2 worm cellular contexts compared by ENCODE assay signal in genomic region chrIII:4587177-4587576, ce11.
TF ChIP-seq lines count a peak whose summit lies in the region.

Gene F35G12.7, minus strand, starts transcription at chrIII:4587330.
Gene smc-4, plus strand, starts transcription at chrIII:4587501.

TF ChIP-seq in whole organism, L1 larva, 84 proteins besides CTCF, POLR2A, EP300 and RAD21 (continued from another document):
- no peak for TF ChIP-seq Y116A8C.19 (tag; optimal IDR thresholded peaks at IDR 0.05; lab: Kevin White, UChicago; ENCODE audit: borderline replicate concordance)
- TF ChIP-seq vab-15 (tag; optimal IDR thresholded peaks at IDR 0.05; lab: Kevin White, UChicago), result peak; percentile 30
- no peak for TF ChIP-seq sup-37 (GFP tag; optimal IDR thresholded peaks at IDR 0.05; lab: Kevin White, UChicago)
- no peak for TF ChIP-seq nhr-11 (tag; optimal IDR thresholded peaks at IDR 0.05; lab: Kevin White, UChicago)
- TF ChIP-seq elt-3 (tag; optimal IDR thresholded peaks at IDR 0.05; lab: Kevin White, UChicago), result no peak
- TF ChIP-seq ztf-4 (tag; optimal IDR thresholded peaks at IDR 0.05; lab: Kevin White, UChicago), result peak; percentile 26
- TF ChIP-seq aly-2 (tag; optimal IDR thresholded peaks at IDR 0.05; lab: Kevin White, UChicago), result no peak
- no peak for TF ChIP-seq egl-13 (tag; optimal IDR thresholded peaks at IDR 0.05; lab: Kevin White, UChicago)
- peak; percentile 58 for TF ChIP-seq xbp-1 (tag; optimal IDR thresholded peaks at IDR 0.05; lab: Kevin White, UChicago)
- no peak for TF ChIP-seq egl-27 (tag; optimal IDR thresholded peaks at IDR 0.05; lab: Kevin White, UChicago)
- TF ChIP-seq nhr-12 (tag; optimal IDR thresholded peaks at IDR 0.05; lab: Kevin White, UChicago), result no peak
- TF ChIP-seq zip-4 (GFP tag; optimal IDR thresholded peaks at IDR 0.05; lab: Kevin White, UChicago), result no peak
- TF ChIP-seq snu-23 (GFP tag; optimal IDR thresholded peaks at IDR 0.05; lab: Kevin White, UChicago), result peak; percentile 77
- peak; percentile 64 for TF ChIP-seq swsn-7 (tag; optimal IDR thresholded peaks at IDR 0.05; lab: Kevin White, UChicago)
- TF ChIP-seq mab-9 (GFP tag; IDR thresholded peaks at IDR 0.05; lab: Robert Waterston, UW), result peak; percentile 41; the same call in 1 of the 2 replicates
- no peak for TF ChIP-seq pax-3 (tag; optimal IDR thresholded peaks at IDR 0.05; lab: Kevin White, UChicago)
- TF ChIP-seq fkh-10 (GFP tag; optimal IDR thresholded peaks at IDR 0.05; lab: Kevin White, UChicago), result no peak
- peak in 1 of 2 experiments; percentile 17 for TF ChIP-seq ztf-11 (tag; optimal IDR thresholded peaks at IDR 0.05; lab: Kevin White, UChicago)
- TF ChIP-seq lin-35 (GFP tag; optimal IDR thresholded peaks at IDR 0.05; lab: Kevin White, UChicago), result peak; percentile 87 to 94
- peak; percentile 86 to 91 (median 91) for TF ChIP-seq dpl-1 (GFP tag; optimal IDR thresholded peaks at IDR 0.05; lab: Kevin White, UChicago)
- TF ChIP-seq dsc-1 (tag; optimal IDR thresholded peaks at IDR 0.05; lab: Kevin White, UChicago), result peak; percentile 64
- TF ChIP-seq sptf-1 (tag; optimal IDR thresholded peaks at IDR 0.05; lab: Kevin White, UChicago), result no peak
- peak; percentile 35 for TF ChIP-seq lin-15B (tag; optimal IDR thresholded peaks at IDR 0.05; lab: Kevin White, UChicago)
- TF ChIP-seq nhr-237 (tag; optimal IDR thresholded peaks at IDR 0.05; lab: Kevin White, UChicago), result no peak
- TF ChIP-seq fkh-8 (tag; optimal IDR thresholded peaks at IDR 0.05; lab: Kevin White, UChicago), result peak; percentile 26
- TF ChIP-seq ceh-8 (GFP tag; optimal IDR thresholded peaks at IDR 0.05; lab: Kevin White, UChicago), result peak; percentile 34
- TF ChIP-seq elt-2 (tag; optimal IDR thresholded peaks at IDR 0.05; lab: Kevin White, UChicago), result no peak
- no peak for TF ChIP-seq ama-1 (optimal IDR thresholded peaks at IDR 0.05; lab: Kevin White, UChicago)
- TF ChIP-seq unc-86 (tag; optimal IDR thresholded peaks at IDR 0.05; lab: Kevin White, UChicago), result peak; percentile 6
- TF ChIP-seq ceh-88 (GFP tag; IDR thresholded peaks at IDR 0.05; lab: Robert Waterston, UW), result no peak
- TF ChIP-seq nhr-19 (GFP tag; conservative IDR thresholded peaks at IDR 0.05; lab: Robert Waterston, UW), result peak; percentile 71
- TF ChIP-seq nhr-76 (tag; optimal IDR thresholded peaks at IDR 0.05; lab: Kevin White, UChicago), result no peak
- no peak for TF ChIP-seq ces-1 (GFP tag; optimal IDR thresholded peaks at IDR 0.05; lab: Kevin White, UChicago)
- no peak for TF ChIP-seq fos-1 (tag; optimal IDR thresholded peaks at IDR 0.05; lab: Kevin White, UChicago)
- no peak for TF ChIP-seq unc-62 (GFP tag; optimal IDR thresholded peaks at IDR 0.05; lab: Kevin White, UChicago)
- TF ChIP-seq alr-1 (tag; optimal IDR thresholded peaks at IDR 0.05; lab: Kevin White, UChicago; ENCODE audit: borderline replicate concordance), result no peak
- peak; percentile 58 for TF ChIP-seq tbx-2 (tag; optimal IDR thresholded peaks at IDR 0.05; lab: Kevin White, UChicago)
- TF ChIP-seq isw-1 (GFP tag; IDR thresholded peaks at IDR 0.05; lab: Robert Waterston, UW), result peak; percentile 51
- TF ChIP-seq nhr-20 (tag; optimal IDR thresholded peaks at IDR 0.05; lab: Kevin White, UChicago), result peak; percentile 61
- TF ChIP-seq fkh-4 (tag; optimal IDR thresholded peaks at IDR 0.05; lab: Kevin White, UChicago; ENCODE audit: borderline replicate concordance), result no peak
- no peak for TF ChIP-seq lin-14 (GFP tag; optimal IDR thresholded peaks at IDR 0.05; lab: Kevin White, UChicago)
- TF ChIP-seq efl-3 (GFP tag; optimal IDR thresholded peaks at IDR 0.05; lab: Kevin White, UChicago), result no peak
- TF ChIP-seq blmp-1 (tag; optimal IDR thresholded peaks at IDR 0.05; lab: Kevin White, UChicago), result no peak
- no peak for TF ChIP-seq aha-1 (tag; optimal IDR thresholded peaks at IDR 0.05; lab: Kevin White, UChicago)
- TF ChIP-seq C16A3.4 (tag; optimal IDR thresholded peaks at IDR 0.05; lab: Kevin White, UChicago), result peak; percentile 70
- peak; percentile 15 for TF ChIP-seq lin-39 (tag; optimal IDR thresholded peaks at IDR 0.05; lab: Kevin White, UChicago)
- TF ChIP-seq pqm-1 (tag; optimal IDR thresholded peaks at IDR 0.05; lab: Kevin White, UChicago), result no peak
- TF ChIP-seq rnt-1 (tag; optimal IDR thresholded peaks at IDR 0.05; lab: Kevin White, UChicago), result peak; percentile 69
- peak; percentile 38 for TF ChIP-seq nhr-90 (tag; optimal IDR thresholded peaks at IDR 0.05; lab: Kevin White, UChicago; ENCODE audit: poor library complexity)
- TF ChIP-seq tlp-1 (tag; optimal IDR thresholded peaks at IDR 0.05; lab: Kevin White, UChicago), result no peak
- TF ChIP-seq nhr-71 (tag; optimal IDR thresholded peaks at IDR 0.05; lab: Kevin White, UChicago), result peak; percentile 73
- no peak for TF ChIP-seq C34B4.2 (tag; optimal IDR thresholded peaks at IDR 0.05; lab: Kevin White, UChicago)
- no peak for TF ChIP-seq nhr-84 (tag; optimal IDR thresholded peaks at IDR 0.05; lab: Kevin White, UChicago)
- no peak for TF ChIP-seq jun-1 (tag; optimal IDR thresholded peaks at IDR 0.05; lab: Kevin White, UChicago)
- peak in 1 of 2 experiments; percentile 33 for TF ChIP-seq mdl-1 (tag; optimal IDR thresholded peaks at IDR 0.05; lab: Kevin White, UChicago)
- no peak for TF ChIP-seq lir-3 (tag; optimal IDR thresholded peaks at IDR 0.05; lab: Kevin White, UChicago; ENCODE audit: poor library complexity)
- peak; percentile 33; the same call in 1 of the 2 replicates for TF ChIP-seq grh-1 (GFP tag; IDR thresholded peaks at IDR 0.05; lab: Robert Waterston, UW)
- TF ChIP-seq mef-2 (tag; optimal IDR thresholded peaks at IDR 0.05; lab: Kevin White, UChicago), result no peak
- TF ChIP-seq lin-13 (GFP tag; optimal IDR thresholded peaks at IDR 0.05; lab: Kevin White, UChicago), result peak; percentile 4
- no peak for TF ChIP-seq zag-1 (tag; optimal IDR thresholded peaks at IDR 0.05; lab: Kevin White, UChicago)
- TF ChIP-seq pag-3 (tag; optimal IDR thresholded peaks at IDR 0.05; lab: Kevin White, UChicago; ENCODE audit: borderline replicate concordance, insufficient read depth), result no peak
- no peak for TF ChIP-seq ets-5 (GFP tag; IDR thresholded peaks at IDR 0.05; lab: Robert Waterston, UW)
- TF ChIP-seq efl-1 (optimal IDR thresholded peaks at IDR 0.05; lab: Kevin White, UChicago), result peak; percentile 81 to 89
- TF ChIP-seq efl-1 (GFP tag; optimal IDR thresholded peaks at IDR 0.05 in 1 of 2; lab: Kevin White, UChicago), result peak; percentile 89 to 99
- TF ChIP-seq unc-98 (GFP tag; IDR thresholded peaks at IDR 0.05; lab: Robert Waterston, UW), result no peak
- TF ChIP-seq ceh-90 (tag; optimal IDR thresholded peaks at IDR 0.05; lab: Kevin White, UChicago), result no peak

TF ChIP-seq in whole organism, young adult, 124 proteins besides CTCF, POLR2A, EP300 and RAD21 (continued from another document):
- TF ChIP-seq tlf-1 (GFP tag; optimal IDR thresholded peaks at IDR 0.05; lab: Kevin White, UChicago), result peak; percentile 62
- TF ChIP-seq chd-7 (tag; optimal IDR thresholded peaks at IDR 0.05; lab: Kevin White, UChicago), result no peak
- TF ChIP-seq athp-1 (tag; optimal IDR thresholded peaks at IDR 0.05; lab: Kevin White, UChicago), result no peak
- TF ChIP-seq F10E7.11 (tag; optimal IDR thresholded peaks at IDR 0.05; lab: Kevin White, UChicago), result no peak
- peak; percentile 73 for TF ChIP-seq ceh-91 (GFP tag; IDR thresholded peaks at IDR 0.05; lab: Robert Waterston, UW)
- TF ChIP-seq xnd-1 (tag; optimal IDR thresholded peaks at IDR 0.05; lab: Kevin White, UChicago), result peak; percentile 63
- TF ChIP-seq nhr-120 (GFP tag; IDR thresholded peaks at IDR 0.05; lab: Robert Waterston, UW), result no peak
